Worm (Caenorhabditis elegans): Measurements from ENCODE around the gene T11F9.10.
A peak's percentile ranks its signal among the peaks of the same experiment; 100 is the strongest.
"Not testable (repeated sequence)": the region's sequence is repeated elsewhere in the genome, so short reads cannot be mapped to it uniquely, and the experiment has no call there.

T11F9.10 gene

DNA sequence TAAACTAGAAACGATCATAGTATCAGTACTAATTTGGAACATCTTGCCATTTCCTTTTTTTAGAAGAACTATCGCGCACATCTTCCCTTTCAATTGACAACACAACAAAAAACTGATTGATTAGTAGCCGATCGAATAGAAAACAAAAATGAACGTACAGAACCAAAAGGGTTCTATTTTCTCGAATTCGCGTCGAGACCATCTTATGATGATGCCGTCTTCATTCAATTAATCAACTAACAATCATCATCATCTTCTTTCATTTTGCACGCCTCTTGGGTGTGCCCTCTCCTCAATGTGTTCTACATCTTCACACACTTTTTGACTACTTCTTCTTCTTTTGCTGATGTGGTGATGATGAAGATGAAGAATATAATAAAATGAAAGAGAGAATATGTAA is 13.0 kb downstream of the T11F9.10 start:
- no peak for TF ChIP-seq bed-2 (GFP tag; IDR thresholded peaks at IDR 0.05)
- TF ChIP-seq aptf-3 (GFP tag; IDR thresholded peaks at IDR 0.05), result no peak
- TF ChIP-seq ztf-3 (GFP tag; optimal IDR thresholded peaks at IDR 0.05), result no peak
- no peak for TF ChIP-seq B0019.2 (GFP tag; conservative IDR thresholded peaks at IDR 0.05)
- no peak for TF ChIP-seq F33H1.4 (GFP tag; IDR thresholded peaks at IDR 0.05)
- peak; percentile 10 for TF ChIP-seq somi-1 (GFP tag; optimal IDR thresholded peaks at IDR 0.05)

DNA sequence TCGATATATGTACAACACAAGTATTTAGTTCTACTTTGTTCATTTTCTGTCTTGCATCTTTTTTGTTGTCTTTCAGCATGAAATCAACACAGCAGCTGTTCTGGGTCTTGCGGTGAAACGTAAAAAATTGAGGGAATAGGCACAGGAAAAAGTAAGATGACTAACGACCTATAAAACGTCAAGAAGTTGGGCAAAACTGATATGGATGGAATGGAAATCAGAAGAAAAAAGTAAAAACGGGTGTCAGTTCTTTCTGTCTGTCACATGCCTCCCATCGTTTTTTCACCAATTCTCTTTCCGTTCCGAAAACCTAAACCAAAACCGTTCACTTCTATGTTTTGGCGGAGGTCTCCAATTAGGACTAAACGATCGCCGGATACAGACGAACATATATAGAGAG is 14.2 kb downstream of the T11F9.10 start:
- TF ChIP-seq madf-6 (GFP tag; IDR thresholded peaks at IDR 0.05) (no peak), nhr-80 (tag; optimal IDR thresholded peaks at IDR 0.05) (peak; percentile 60)

- TF ChIP-seq hlh-26 (GFP tag; conservative IDR thresholded peaks at IDR 0.05) (no peak), B0035.1 (tag; optimal IDR thresholded peaks at IDR 0.05) (no peak), ceh-79 (tag; optimal IDR thresholded peaks at IDR 0.05) (no peak), lin-35 (GFP tag; optimal IDR thresholded peaks at IDR 0.05) (peak in 1 of 3 experiments; percentile 45), hmg-1.2 (GFP tag; IDR thresholded peaks at IDR 0.05) (no peak), Y53G8AR.9 (GFP tag; conservative IDR thresholded peaks at IDR 0.05) (no peak), nfya-2 (GFP tag; IDR thresholded peaks at IDR 0.05) (peak; percentile 98), nfyb-1 (GFP tag; IDR thresholded peaks at IDR 0.05) (peak; percentile 99), lin-54 (GFP tag; optimal IDR thresholded peaks at IDR 0.05) (peak; percentile 43)
Measured at ce11 chrV:11503081-11503751, 16.4 kb downstream of the T11F9.10 start, which contains the start of gene C55A6.12. TSS of gene C55A6.12 (minus strand) at chrV:11503131.

DNA sequence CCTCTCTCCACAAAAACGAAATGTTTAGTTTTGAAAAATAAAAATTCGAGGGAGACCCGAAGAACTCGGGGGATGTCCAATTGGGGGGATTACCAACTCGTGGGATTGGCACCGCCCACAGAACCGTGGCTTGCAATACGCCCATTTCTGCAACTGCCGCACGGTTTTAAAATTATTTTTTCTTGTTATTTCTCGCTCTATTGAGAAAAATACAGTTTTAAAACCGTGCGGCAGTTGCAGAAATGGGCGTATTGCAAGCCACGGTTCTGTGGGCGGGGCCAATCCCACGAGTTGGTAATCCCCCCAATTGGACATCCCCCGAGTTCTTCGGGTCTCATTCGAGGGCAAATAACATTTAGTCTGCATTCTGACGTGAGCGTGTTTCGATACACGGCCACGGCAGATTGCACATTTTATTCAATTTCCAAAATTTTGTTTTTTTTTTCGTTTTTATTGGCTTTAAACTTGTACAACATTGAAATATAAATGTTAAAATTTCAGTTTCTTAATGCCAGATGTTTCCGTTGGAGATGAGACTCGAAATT is 18.1 kb downstream of the T11F9.10 start, which contains the start of the genes C55A6.1 and C55A6.10:
Gene C55A6.1 (minus strand): TSS at position 116 of the 545 bp plus-strand sequence.
Gene C55A6.10 (plus strand): TSS at position 495 of the 545 bp plus-strand sequence.
- TF ChIP-seq dox-1 (GFP tag; IDR thresholded peaks at IDR 0.05) (peak; percentile 93), lin-35 (GFP tag; optimal IDR thresholded peaks at IDR 0.05) (peak in 1 of 3 experiments; percentile 66), F23B12.7 (tag; optimal IDR thresholded peaks at IDR 0.05; ENCODE audit: insufficient read depth) (peak; percentile 56), Y67H2A.10 (GFP tag; conservative IDR thresholded peaks at IDR 0.05) (peak; percentile 71; the same call in 1 of the 2 replicates), ZK185.1 (tag; optimal IDR thresholded peaks at IDR 0.05; ENCODE audit: poor library complexity, severe bottlenecking) (peak; percentile 64), madf-8 (GFP tag; conservative IDR thresholded peaks at IDR 0.05) (peak; percentile 42; the same call in 1 of the 2 replicates), hmg-1.2 (GFP tag; IDR thresholded peaks at IDR 0.05) (peak; percentile 64; the same call in 1 of the 2 replicates), D2030.7 (GFP tag; IDR thresholded peaks at IDR 0.05) (peak; percentile 93), lin-26 (GFP tag; IDR thresholded peaks at IDR 0.05) (0 out of 2 replicates have a peak, but pooled peaks have one; percentile 54), ztf-28 (GFP tag; IDR thresholded peaks at IDR 0.05) (peak; percentile 82; the same call in 1 of the 2 replicates), mcd-1 (GFP tag; IDR thresholded peaks at IDR 0.05) (peak; percentile 91), Y95B8A.8 (GFP tag; IDR thresholded peaks at IDR 0.05) (peak; percentile 78; the same call in 1 of the 2 replicates), aptf-2 (GFP tag; conservative IDR thresholded peaks at IDR 0.05) (0 out of 2 replicates have a peak, but pooled peaks have one; percentile 25), madf-6 (GFP tag; IDR thresholded peaks at IDR 0.05) (peak; percentile 71), lin-54 (GFP tag; optimal IDR thresholded peaks at IDR 0.05) (peak; percentile 72), egrh-3 (GFP tag; IDR thresholded peaks at IDR 0.05) (peak; percentile 69; the same call in 1 of the 2 replicates), tlf-1 (GFP tag; optimal IDR thresholded peaks at IDR 0.05) (peak; percentile 30), C06A6.2 (GFP tag; conservative IDR thresholded peaks at IDR 0.05) (peak; percentile 83), rpc-1 (optimal IDR thresholded peaks at IDR 0.05) (peak; percentile 24), lin-40 (tag; optimal IDR thresholded peaks at IDR 0.05) (peak; percentile 89), ceh-100 (GFP tag; IDR thresholded peaks at IDR 0.05) (peak; percentile 97), K12H6.12 (tag; optimal IDR thresholded peaks at IDR 0.05) (peak; percentile 50), efl-1 (GFP tag; optimal IDR thresholded peaks at IDR 0.05) (peak; percentile 23), dpl-1 (GFP tag; optimal IDR thresholded peaks at IDR 0.05) (peak; percentile 31), ztf-18 (tag; optimal IDR thresholded peaks at IDR 0.05) (peak; percentile 86), cebp-1 (GFP tag; IDR thresholded peaks at IDR 0.05) (0 out of 2 replicates have a peak, but pooled peaks have one; percentile 32), cebp-1 (tag; optimal IDR thresholded peaks at IDR 0.05) (peak; percentile 79), B0035.1 (tag; optimal IDR thresholded peaks at IDR 0.05) (peak; percentile 35), bed-2 (GFP tag; IDR thresholded peaks at IDR 0.05) (peak; percentile 50; the same call in 1 of the 2 replicates)
- TF ChIP-seq rpc-1 (tag; optimal IDR thresholded peaks at IDR 0.05), result not testable (repeated sequence)

All from whole organism, young adult.